Fruit fly (Drosophila melanogaster): ENCODE results near the gene hiw.

The hiw gene

DNA sequence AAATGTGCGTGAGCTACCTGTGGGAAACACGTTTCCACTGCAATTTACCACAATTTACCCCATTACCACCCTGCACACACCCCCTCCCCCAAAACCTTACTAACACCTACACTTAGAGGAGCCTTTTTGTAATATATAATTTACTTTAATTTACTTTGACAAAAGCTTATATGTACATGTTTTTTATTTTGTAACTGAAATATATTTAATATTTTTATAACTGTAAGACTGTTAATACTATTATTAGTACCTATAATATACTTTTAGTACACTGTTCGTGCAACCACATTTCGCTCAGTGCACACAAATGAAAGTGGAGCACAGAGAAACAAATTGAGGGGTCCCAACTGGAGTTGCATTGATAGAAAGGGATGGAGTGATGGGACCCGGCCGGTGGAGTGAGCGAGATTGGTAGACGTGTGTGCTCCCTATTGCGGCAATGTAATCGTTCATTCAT lies 42.2 kb downstream of the hiw start (continued):
- TF ChIP-seq crc (GFP tag; optimal IDR thresholded peaks at IDR 0.05) (no peak), CG15514 (GFP tag; optimal IDR thresholded peaks at IDR 0.05) (peak; percentile 6), sisA (GFP tag; IDR thresholded peaks at IDR 0.05) (peak; percentile 88), pnt (GFP tag; optimal IDR thresholded peaks at IDR 0.05) (peak; percentile 5), slou (GFP tag; optimal IDR thresholded peaks at IDR 0.05) (no peak)

dm6 chrX:15019413-15019812 lies 43.8 kb downstream of the hiw start:
- TF ChIP-seq CG2199 (GFP tag; IDR thresholded peaks at IDR 0.05) (0 out of 3 replicates have a peak, but pooled peaks have one; percentile 48), mld (GFP tag; IDR thresholded peaks at IDR 0.05; ENCODE audit: partially characterized antibody) (no peak), CG15479 (GFP tag; optimal IDR thresholded peaks at IDR 0.05) (peak; percentile 20), Aef1 (GFP tag; IDR thresholded peaks at IDR 0.05) (no peak), CG13775 (GFP tag; optimal IDR thresholded peaks at IDR 0.05) (no peak), CG8478 (optimal IDR thresholded peaks at IDR 0.05) (no peak), fd96Cb (tag; optimal IDR thresholded peaks at IDR 0.05) (no peak), z (GFP tag; IDR thresholded peaks at IDR 0.05) (0 out of 3 replicates have a peak, but pooled peaks have one; percentile 43), pfk (GFP tag; optimal IDR thresholded peaks at IDR 0.05) (peak; percentile 49), CG14014 (GFP tag; IDR thresholded peaks at IDR 0.05) (no peak), CG17912 (GFP tag; optimal IDR thresholded peaks at IDR 0.05) (no peak), crol (GFP tag; IDR thresholded peaks at IDR 0.05) (peak; percentile 85), twi (tag; optimal IDR thresholded peaks at IDR 0.05) (peak; percentile 74), CG13624 (GFP tag; optimal IDR thresholded peaks at IDR 0.05) (no peak), kni (GFP tag; optimal IDR thresholded peaks at IDR 0.05) (peak; percentile 60), Gug (GFP tag; IDR thresholded peaks at IDR 0.05) (no peak), Hr78 (GFP tag; optimal IDR thresholded peaks at IDR 0.05) (peak in 1 of 2 experiments; percentile 94), knrl (GFP tag; IDR thresholded peaks at IDR 0.05; ENCODE audit: partially characterized antibody) (no peak), maf-S (GFP tag; optimal IDR thresholded peaks at IDR 0.05) (no peak), D19A (tag; optimal IDR thresholded peaks at IDR 0.05) (no peak), chinmo (GFP tag; IDR thresholded peaks at IDR 0.05; ENCODE audit: partially characterized antibody) (0 out of 4 replicates have a peak, but pooled peaks have one; percentile 7), Ptx1 (GFP tag; IDR thresholded peaks at IDR 0.05) (no peak), CG6175 (GFP tag; IDR thresholded peaks at IDR 0.05) (no peak), lov (optimal IDR thresholded peaks at IDR 0.05) (no peak), lov (GFP tag; IDR thresholded peaks at IDR 0.05) (0 out of 3 replicates have a peak, but pooled peaks have one; percentile 31), CG17568 (GFP tag; optimal IDR thresholded peaks at IDR 0.05) (no peak), HLHmδ (GFP tag; optimal IDR thresholded peaks at IDR 0.05) (no peak), Atf-2 (GFP tag; optimal IDR thresholded peaks at IDR 0.05) (no peak), Kr (GFP tag; optimal IDR thresholded peaks at IDR 0.05) (peak; percentile 7), insv (GFP tag; optimal IDR thresholded peaks at IDR 0.05) (peak; percentile 30 to 95), crp (GFP tag; optimal IDR thresholded peaks at IDR 0.05) (no peak), Dfd (GFP tag; optimal IDR thresholded peaks at IDR 0.05) (no peak), zf30C (GFP tag; optimal IDR thresholded peaks at IDR 0.05) (peak; percentile 49), p53 (GFP tag; optimal IDR thresholded peaks at IDR 0.05) (peak; percentile 97), sna (GFP tag; IDR thresholded peaks at IDR 0.05; ENCODE audit: partially characterized antibody) (no peak), CG10565 (GFP tag; optimal IDR thresholded peaks at IDR 0.05) (no peak), pros (GFP tag; optimal IDR thresholded peaks at IDR 0.05) (peak; percentile 8)
